Fruit fly (Drosophila melanogaster) whole organism, larva: ENCODE measurements around the gene Uch-L5R.
A peak's percentile ranks its signal among the peaks of the same experiment; 100 is the strongest.

Experiments
- noc ChIP-seq: fragments of 200-800 bp; sonication (Bioruptor generic); optimal IDR thresholded peaks from 3 replicates; lab custom pipeline; 2019; ENCODE audit warnings: missing biosample characterization, mild to moderate bottlenecking, missing genetic modification characterization, moderate library complexity

Gene Uch-L5R

DNA sequence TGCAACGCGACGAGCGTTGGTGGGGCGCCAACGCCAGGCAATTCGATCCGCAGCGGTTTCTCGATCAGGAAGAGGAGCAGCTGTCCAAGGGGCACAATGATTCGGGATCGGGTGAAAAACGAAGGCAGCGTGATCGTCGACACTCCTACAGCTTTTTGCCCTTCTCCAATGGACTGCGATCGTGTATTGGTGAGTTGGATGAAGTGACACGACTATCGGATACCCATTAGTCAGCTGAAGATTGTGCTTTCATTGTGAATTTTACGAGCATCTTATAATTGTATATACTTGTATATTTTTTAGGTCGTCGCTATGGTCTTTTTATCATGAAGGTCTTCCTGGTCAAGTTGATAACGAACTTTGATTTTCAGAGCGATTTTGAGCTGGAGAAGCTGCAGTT lies 21.7 kb downstream of the Uch-L5R start:
- no peak for TF ChIP-seq noc

DNA sequence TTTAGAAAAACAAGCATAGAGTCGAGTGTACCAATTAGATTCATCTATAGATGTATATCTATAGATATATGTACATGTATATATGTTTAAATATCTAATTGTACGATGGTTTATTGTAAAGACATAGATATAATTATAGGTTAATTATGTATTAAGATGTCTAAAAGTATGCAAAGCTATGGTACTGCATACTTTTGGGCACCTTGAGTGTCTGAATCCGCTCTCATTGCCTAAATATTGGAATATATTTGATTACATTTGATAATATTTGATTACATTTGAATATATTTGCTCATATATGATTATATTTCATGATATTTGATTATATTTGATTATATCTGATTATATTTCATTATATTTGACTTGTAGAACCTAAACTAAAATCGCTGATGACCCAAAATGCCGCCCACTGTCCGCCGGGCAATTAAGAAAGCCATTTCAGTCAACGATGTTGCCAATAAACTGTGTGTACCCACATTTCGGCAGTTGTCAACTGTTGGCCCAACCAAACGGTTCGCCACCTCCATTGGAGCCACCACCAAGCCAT lies 24.2 kb downstream of the Uch-L5R start, which contains the start of gene Cyp318a1:
TSS of gene Cyp318a1 (plus strand) at position 497 of the 547 bp plus-strand sequence.
- TF ChIP-seq noc, result no peak

dm6 chrX:12031400-12031799 lies 25.0 kb downstream of the Uch-L5R start, which contains the start of gene Cyp311a1:
Gene Cyp311a1 (minus strand): TSS chrX:12031465.
- no peak for TF ChIP-seq noc

DNA sequence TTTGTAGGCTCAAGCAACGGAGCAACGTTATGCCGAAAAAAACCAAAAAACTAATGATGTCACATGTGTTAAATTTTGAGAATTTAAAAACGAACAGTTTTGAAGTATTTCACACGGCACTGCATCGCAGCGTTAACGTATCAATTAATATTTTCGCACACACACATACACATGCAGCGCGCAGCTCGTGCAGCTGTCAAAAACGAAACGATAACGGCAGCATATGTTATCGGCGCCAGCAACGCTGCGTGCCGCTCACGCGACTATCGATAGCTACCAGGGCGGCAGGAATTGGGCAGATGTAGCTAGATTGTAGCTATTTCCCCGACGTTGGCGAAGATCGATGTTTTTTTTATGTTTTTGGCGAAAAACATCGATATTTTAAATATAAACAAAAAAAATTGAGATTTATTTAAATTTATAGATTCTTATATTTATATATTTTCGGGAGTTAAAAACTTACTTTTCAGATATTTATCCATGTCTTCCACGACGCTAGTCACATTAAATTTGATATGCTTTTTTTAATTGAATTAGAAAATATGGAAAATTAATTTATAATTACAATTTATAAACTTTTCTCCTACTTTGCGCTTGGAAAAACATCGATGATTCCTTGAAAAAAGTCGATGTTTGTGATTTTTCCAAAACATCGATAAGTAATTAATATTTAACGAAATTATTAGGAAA lies 27.5 kb downstream of the Uch-L5R start, which contains the start of gene Usp7:
TSS of gene Usp7 (minus strand) at position 208 of the 690 bp plus-strand sequence.
- TF ChIP-seq noc, result no peak

DNA sequence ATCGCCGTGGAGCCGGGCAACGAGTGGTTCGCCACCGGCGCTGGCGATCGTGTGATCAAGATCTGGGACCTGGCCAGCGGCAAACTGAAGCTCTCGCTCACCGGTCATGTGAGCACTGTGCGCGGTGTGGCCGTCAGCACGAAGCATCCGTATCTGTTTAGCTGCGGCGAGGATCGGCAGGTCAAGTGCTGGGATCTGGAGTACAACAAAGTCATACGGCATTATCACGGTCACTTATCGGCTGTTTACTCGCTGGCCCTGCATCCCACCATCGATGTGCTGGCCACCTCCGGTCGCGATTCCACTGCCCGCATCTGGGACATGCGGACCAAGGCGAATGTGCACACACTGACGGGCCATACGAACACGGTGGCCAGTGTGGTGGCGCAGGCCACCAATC lies 34.7 kb downstream of the Uch-L5R start:
- TF ChIP-seq noc, result no peak

- no peak for TF ChIP-seq noc
These were observed 35.6 kb downstream of the Uch-L5R start, which contains the start of gene Tango4 for dm6 chrX:12020857-12021256. Gene Tango4 (plus strand): TSS chrX:12021068.

DNA sequence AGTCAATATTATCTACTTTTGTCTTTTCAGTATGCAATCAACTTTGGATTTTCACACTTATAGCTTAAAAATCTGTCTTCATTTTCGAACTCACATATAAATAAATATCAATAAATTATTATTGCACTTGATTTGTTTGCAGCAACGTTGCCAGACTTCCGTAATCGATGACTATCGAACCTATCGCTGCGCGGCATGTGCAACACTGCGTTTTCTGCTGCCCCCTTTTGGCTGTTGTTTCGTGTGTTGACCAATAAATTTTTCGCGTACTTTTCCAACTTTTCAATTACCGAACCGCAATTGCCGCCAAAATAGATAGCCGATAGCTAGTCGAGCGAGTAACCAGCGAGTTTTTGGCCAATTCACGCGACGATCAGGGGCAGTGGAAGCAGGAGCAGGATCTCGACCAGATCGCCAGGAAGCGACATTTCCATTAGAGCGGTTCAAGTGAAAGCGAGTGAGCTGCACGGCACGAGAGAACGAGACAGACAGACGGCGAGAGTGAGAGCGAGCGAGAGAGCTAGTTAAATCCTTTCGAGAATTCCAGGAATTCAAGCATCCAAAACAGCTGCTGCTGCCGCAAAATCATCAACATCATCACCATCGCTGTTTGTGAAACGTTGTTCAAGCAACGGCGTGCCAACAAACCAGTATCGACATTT lies 37.9 kb downstream of the Uch-L5R start, which contains the start of gene Lsm12a:
TSS of gene Lsm12a (plus strand) at position 201 of the 662 bp plus-strand sequence.
- TF ChIP-seq noc, result no peak

dm6 chrX:12017815-12018439 lies 38.5 kb downstream of the Uch-L5R start, which contains the start of gene Chrac-16:
Gene Chrac-16 (minus strand): TSS chrX:12017961.
- no peak for TF ChIP-seq noc

- no peak for TF ChIP-seq noc
These were observed 41.5 kb downstream of the Uch-L5R start for dm6 chrX:12014800-12015389.

dm6 chrX:12014131-12014530 lies 42.3 kb downstream of the Uch-L5R start:
- no peak for TF ChIP-seq noc

DNA sequence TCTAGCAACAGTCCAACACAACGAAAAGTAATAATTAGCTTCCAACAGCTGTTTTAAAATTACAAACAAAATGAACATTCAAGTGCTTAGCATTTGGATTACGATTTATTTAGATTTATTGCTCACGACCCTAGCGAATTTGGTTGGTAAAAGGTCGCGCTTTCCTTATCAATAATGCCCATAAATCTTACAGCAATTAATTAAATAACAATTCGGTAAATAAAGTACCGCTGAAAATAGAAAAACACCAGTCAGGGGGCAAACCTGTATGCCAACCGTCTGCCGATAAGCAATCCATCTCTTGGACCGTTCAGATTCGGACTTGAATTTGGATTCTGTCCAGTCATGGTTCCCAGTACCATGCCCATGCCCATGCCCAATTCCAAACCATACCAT lies 43.3 kb downstream of the Uch-L5R start:
- TF ChIP-seq noc, result peak; percentile 60

DNA sequence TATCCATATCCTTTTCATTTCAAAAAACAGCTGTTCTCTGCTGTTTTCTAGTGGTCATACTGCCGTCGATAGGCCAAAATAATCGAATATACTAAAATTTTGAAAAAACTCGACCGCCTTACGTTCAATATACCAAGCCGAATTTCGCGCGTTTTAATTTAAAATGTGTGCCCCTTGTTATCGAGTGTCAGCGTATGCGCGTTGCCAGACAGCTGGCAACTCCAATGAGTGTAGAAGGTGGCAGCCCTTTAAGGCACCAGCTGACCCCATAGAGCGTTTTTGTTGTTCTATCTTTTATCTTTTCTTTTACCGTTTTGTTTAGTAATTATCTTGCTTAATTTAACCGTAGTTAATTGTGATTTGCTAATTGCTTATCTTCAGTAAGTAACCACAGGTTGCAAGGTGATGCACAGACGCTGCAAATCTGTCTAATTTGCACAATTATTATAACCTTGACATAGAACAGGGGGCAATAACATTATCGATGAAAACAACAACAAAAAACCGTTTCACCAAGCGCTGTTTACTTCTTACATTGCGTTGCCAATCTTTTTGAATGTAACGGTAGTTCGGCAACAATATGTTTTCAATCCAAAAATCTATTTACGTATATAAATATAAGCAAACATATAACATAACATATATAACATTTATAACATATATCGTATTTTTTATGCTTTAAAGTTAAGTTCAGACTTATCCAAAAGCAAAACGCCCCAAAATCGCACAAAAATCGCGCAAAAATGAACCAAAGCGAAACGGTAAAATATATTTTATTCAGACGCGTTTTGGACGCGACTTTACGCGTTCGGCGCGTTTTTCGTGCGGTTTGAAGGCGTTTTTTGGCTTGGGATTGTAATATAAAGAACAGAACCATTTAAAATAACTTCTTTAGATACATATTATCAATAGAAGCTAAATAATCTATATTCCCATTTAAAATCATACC lies 44.0 kb downstream of the Uch-L5R start, which contains the start of the genes CG1492 and regucalcin:
TSS of gene CG1492 (minus strand) at position 63 of the 949 bp plus-strand sequence.
TSS of gene regucalcin (plus strand) at position 229 of the 949 bp plus-strand sequence.
- no peak for TF ChIP-seq noc

DNA sequence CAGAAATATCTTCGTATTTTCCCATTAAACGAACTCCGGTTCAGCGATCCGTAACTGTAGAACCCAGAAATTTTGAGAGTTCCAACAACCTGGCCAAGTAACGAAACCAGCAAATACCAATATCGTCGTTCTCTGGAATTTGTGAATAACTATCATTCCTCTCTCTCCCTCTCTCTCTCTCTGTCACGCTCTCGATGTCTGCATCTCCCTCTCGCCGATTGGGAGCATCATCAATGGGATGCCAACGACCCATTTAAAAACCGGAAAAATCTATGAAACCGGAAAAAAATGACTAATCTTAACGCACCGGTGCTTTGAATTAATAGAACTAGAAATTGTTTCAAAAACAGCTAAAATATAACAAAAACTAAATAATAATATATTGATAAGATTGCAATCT lies 48.8 kb downstream of the Uch-L5R start:
- no peak for TF ChIP-seq noc

DNA sequence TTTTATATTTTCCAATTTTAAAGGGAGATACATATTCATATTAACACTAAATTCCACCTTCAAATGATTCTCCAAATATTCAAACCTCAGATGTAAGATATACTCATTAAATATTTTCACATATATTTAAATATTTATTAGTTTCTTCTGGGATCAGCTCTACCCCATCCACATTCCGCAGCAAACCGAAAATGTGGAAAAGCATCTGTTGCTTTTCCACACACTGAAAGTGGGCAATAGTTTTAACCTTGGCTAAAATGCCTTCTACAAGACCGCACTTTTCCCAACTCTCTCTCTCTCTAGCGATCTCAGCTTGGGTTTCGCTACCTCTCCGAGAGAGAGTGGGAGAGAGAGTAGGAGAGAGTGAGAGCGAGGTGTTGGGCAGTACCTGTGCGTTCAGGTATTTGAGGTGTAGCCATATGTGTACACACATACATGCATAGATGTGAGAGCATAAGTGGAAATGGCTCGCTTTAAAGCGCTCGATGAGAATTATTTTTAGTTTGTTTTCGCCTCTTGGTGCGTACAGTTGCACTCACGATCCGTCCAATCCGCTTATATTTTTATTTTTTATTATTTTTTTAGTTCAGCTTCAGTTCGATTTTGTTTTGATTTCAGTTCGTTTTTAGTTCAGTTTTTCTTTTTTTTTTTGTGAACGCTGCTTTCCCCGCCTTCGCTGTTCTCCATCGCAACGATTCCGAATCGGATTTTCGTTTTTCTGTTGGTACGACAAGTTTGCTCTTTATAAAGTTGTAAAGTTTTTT lies 49.6 kb downstream of the Uch-L5R start, which contains the start of gene CG1806:
TSS of gene CG1806 (plus strand) at position 499 of the 764 bp plus-strand sequence.
- no peak for TF ChIP-seq noc
